Comparison of ENCODE assay signal across 2 fruit fly cellular contexts in genomic region chrX:20342205-20342604, dm6.
TF ChIP-seq lines count a peak whose summit lies in the region.

No protein-coding gene starts in this region.

- TF ChIP-seq CTCF in whole organism, embryonic (GFP tag; optimal IDR thresholded peaks at IDR 0.05; lab: Kevin White, UChicago) = no peak

TF ChIP-seq in whole organism, embryonic, 481 proteins besides CTCF, POLR2A, EP300 and RAD21 (continues in another document):
- TF ChIP-seq otp (GFP tag; IDR thresholded peaks at IDR 0.05; lab: Robert Waterston, UW) = no peak
- TF ChIP-seq Usf (GFP tag; optimal IDR thresholded peaks at IDR 0.05; lab: Kevin White, UChicago) = no peak
- TF ChIP-seq nom (GFP tag; optimal IDR thresholded peaks at IDR 0.05; lab: Kevin White, UChicago) = no peak
- peak; percentile 38; the same call in 1 of the 3 replicates for TF ChIP-seq row (GFP tag; IDR thresholded peaks at IDR 0.05; lab: Robert Waterston, UW)
- no peak for TF ChIP-seq CG7372 (GFP tag; IDR thresholded peaks at IDR 0.05; lab: Robert Waterston, UW)
- peak; percentile 12 for TF ChIP-seq CoRest (tag; optimal IDR thresholded peaks at IDR 0.05; lab: Kevin White, UChicago)
- TF ChIP-seq pan (optimal IDR thresholded peaks at IDR 0.05; lab: Kevin White, UChicago) = no peak
- no peak for TF ChIP-seq pan (GFP tag; optimal IDR thresholded peaks at IDR 0.05 in 1 of 2, IDR thresholded peaks at IDR 0.05 in 1 of 2)
- TF ChIP-seq Six4 (GFP tag; optimal IDR thresholded peaks at IDR 0.05; lab: Kevin White, UChicago) = no peak
- TF ChIP-seq Ssrp (tag; optimal IDR thresholded peaks at IDR 0.05; lab: Kevin White, UChicago) = peak; percentile 10
- TF ChIP-seq CG18262 (tag; optimal IDR thresholded peaks at IDR 0.05; lab: Kevin White, UChicago) = peak; percentile 54
- TF ChIP-seq lola (GFP tag; optimal IDR thresholded peaks at IDR 0.05; lab: Kevin White, UChicago) = no peak
- TF ChIP-seq Mad (GFP tag; optimal IDR thresholded peaks at IDR 0.05; lab: Kevin White, UChicago) = no peak
- TF ChIP-seq tna (GFP tag; IDR thresholded peaks at IDR 0.05; lab: Robert Waterston, UW; ENCODE audit: partially characterized antibody) = no peak
- no peak for TF ChIP-seq CG16815 (GFP tag; optimal IDR thresholded peaks at IDR 0.05; lab: Kevin White, UChicago)
- no peak for TF ChIP-seq Hey (tag; optimal IDR thresholded peaks at IDR 0.05; lab: Kevin White, UChicago)
- no peak for TF ChIP-seq CG9437 (GFP tag; optimal IDR thresholded peaks at IDR 0.05; lab: Kevin White, UChicago)
- no peak for TF ChIP-seq CG33557 (GFP tag; optimal IDR thresholded peaks at IDR 0.05; lab: Kevin White, UChicago)
- peak; percentile 36; the same call in 1 of the 2 replicates for TF ChIP-seq CG31441 (GFP tag; IDR thresholded peaks at IDR 0.05; lab: Robert Waterston, UW)
- no peak for TF ChIP-seq CG7745 (tag; optimal IDR thresholded peaks at IDR 0.05; lab: Kevin White, UChicago)
- no peak for TF ChIP-seq CG12071 (GFP tag; optimal IDR thresholded peaks at IDR 0.05; lab: Kevin White, UChicago)
- peak; percentile 47 for TF ChIP-seq dmrt99B (tag; optimal IDR thresholded peaks at IDR 0.05; lab: Kevin White, UChicago)
- TF ChIP-seq CG5180 (GFP tag; optimal IDR thresholded peaks at IDR 0.05; lab: Kevin White, UChicago) = no peak
- no peak for TF ChIP-seq NC2α (GFP tag; optimal IDR thresholded peaks at IDR 0.05; lab: Kevin White, UChicago)
- TF ChIP-seq bbx (GFP tag; IDR thresholded peaks at IDR 0.05; lab: Robert Waterston, UW; ENCODE audit: partially characterized antibody) = no peak
- peak; percentile 57 for TF ChIP-seq CG2678 (tag; optimal IDR thresholded peaks at IDR 0.05; lab: Kevin White, UChicago)
- TF ChIP-seq Oli (tag; optimal IDR thresholded peaks at IDR 0.05; lab: Kevin White, UChicago) = peak; percentile 25
- TF ChIP-seq Sox102F (GFP tag; optimal IDR thresholded peaks at IDR 0.05; lab: Kevin White, UChicago) = peak; percentile 45
- peak; percentile 13 for TF ChIP-seq D19A (tag; optimal IDR thresholded peaks at IDR 0.05; lab: Kevin White, UChicago)
- peak; percentile 45; the same call in 2 of the 3 replicates for TF ChIP-seq CG17361 (GFP tag; IDR thresholded peaks at IDR 0.05; lab: Robert Waterston, UW)
- peak; percentile 65 for TF ChIP-seq Med (GFP tag; lab: Kevin White, UChicago)
- TF ChIP-seq Dbx (GFP tag; IDR thresholded peaks at IDR 0.05; lab: Robert Waterston, UW) = no peak
- peak; percentile 3 for TF ChIP-seq gsb-n (tag; optimal IDR thresholded peaks at IDR 0.05; lab: Kevin White, UChicago)
- TF ChIP-seq vvl (GFP tag; IDR thresholded peaks at IDR 0.05; lab: Robert Waterston, UW) = peak; percentile 20; the same call in 1 of the 2 replicates
- TF ChIP-seq CG32532 (GFP tag; IDR thresholded peaks at IDR 0.05; lab: Robert Waterston, UW) = peak; percentile 25; the same call in 1 of the 2 replicates
- TF ChIP-seq Hmr (GFP tag; optimal IDR thresholded peaks at IDR 0.05; lab: Kevin White, UChicago) = peak; percentile 35
- peak; percentile 15; the same call in 1 of the 2 replicates for TF ChIP-seq CG6689 (GFP tag; IDR thresholded peaks at IDR 0.05; lab: Robert Waterston, UW)
- peak; percentile 43 for TF ChIP-seq dmrt11E (tag; optimal IDR thresholded peaks at IDR 0.05; lab: Kevin White, UChicago)
- TF ChIP-seq CG14441 (GFP tag; IDR thresholded peaks at IDR 0.05; lab: Robert Waterston, UW) = peak; percentile 24; the same call in 1 of the 2 replicates
- TF ChIP-seq CG15601 (tag; optimal IDR thresholded peaks at IDR 0.05; lab: Kevin White, UChicago) = no peak
- peak; percentile 27 for TF ChIP-seq CG12391 (tag; optimal IDR thresholded peaks at IDR 0.05; lab: Kevin White, UChicago)
- TF ChIP-seq CG4404 (GFP tag; IDR thresholded peaks at IDR 0.05; lab: Robert Waterston, UW) = no peak
- TF ChIP-seq phol (tag; optimal IDR thresholded peaks at IDR 0.05; lab: Kevin White, UChicago) = peak; percentile 43
- TF ChIP-seq GATAe (GFP tag; conservative IDR thresholded peaks at IDR 0.05; lab: Robert Waterston, UW) = no peak
- no peak for TF ChIP-seq CG13296 (GFP tag; optimal IDR thresholded peaks at IDR 0.05; lab: Kevin White, UChicago)
- TF ChIP-seq Tbp (GFP tag; optimal IDR thresholded peaks at IDR 0.05; lab: Kevin White, UChicago) = no peak

TF ChIP-seq in whole organism, prepupa, 60 proteins besides CTCF, POLR2A, EP300 and RAD21:
- TF ChIP-seq CG3919 (GFP tag; optimal IDR thresholded peaks at IDR 0.05; lab: Kevin White, UChicago) (no peak), Lpt (GFP tag; optimal IDR thresholded peaks at IDR 0.05; lab: Kevin White, UChicago) (no peak), svp (GFP tag; lab: Kevin White, UChicago) (peak; percentile 35), fd85E (GFP tag; optimal IDR thresholded peaks at IDR 0.05; lab: Kevin White, UChicago) (no peak), CG34406 (GFP tag; optimal IDR thresholded peaks at IDR 0.05; lab: Kevin White, UChicago) (no peak), CG6276 (GFP tag; optimal IDR thresholded peaks at IDR 0.05; lab: Kevin White, UChicago) (no peak), CG4318 (GFP tag; optimal IDR thresholded peaks at IDR 0.05; lab: Kevin White, UChicago) (no peak)
TF ChIP-seq in whole organism, prepupa: peak in this region for 1.

Comparison
In these comparisons a context has a peak if more than half of its experiments do, and no peak if none do; other contexts are left out.
1. Of the 7 proteins assayed by ChIP-seq in both whole organism, embryonic and whole organism, prepupa: peak only in whole organism, embryonic: Blimp-1 and Sox102F; only in whole organism, prepupa: none; in both: none; in neither: 5.